Worm (Caenorhabditis elegans) whole organism, midembryonic: ENCODE measurements around the gene bigr-1.

Source experiments
- flt-1 ChIP-seq: fragments of 200-800 bp; sonication (Bioruptor generic); IDR thresholded peaks from 2 replicates; pipeline ENCODE4 v1.3.6; 2022; ENCODE audit warnings: missing genetic modification characterization, missing compliant biosample characterization
- klf-2 ChIP-seq: fragments of 200-800 bp; sonication (Bioruptor generic); conservative IDR thresholded peaks from 2 replicates; pipeline ENCODE4 v1.3.6; 2022; ENCODE audit warnings: missing genetic modification reagents, missing genetic modification characterization, missing compliant biosample characterization

ce11 chrII:11163291-11163690 is 18.2 kb upstream of the bigr-1 start:
- TF ChIP-seq flt-1 = no peak
- no peak for TF ChIP-seq klf-2 (GFP tag; lab: Robert Waterston, UW)
